Fruit fly (Drosophila melanogaster): ENCODE data around the gene tal-AA.

tal-AA gene

DNA sequence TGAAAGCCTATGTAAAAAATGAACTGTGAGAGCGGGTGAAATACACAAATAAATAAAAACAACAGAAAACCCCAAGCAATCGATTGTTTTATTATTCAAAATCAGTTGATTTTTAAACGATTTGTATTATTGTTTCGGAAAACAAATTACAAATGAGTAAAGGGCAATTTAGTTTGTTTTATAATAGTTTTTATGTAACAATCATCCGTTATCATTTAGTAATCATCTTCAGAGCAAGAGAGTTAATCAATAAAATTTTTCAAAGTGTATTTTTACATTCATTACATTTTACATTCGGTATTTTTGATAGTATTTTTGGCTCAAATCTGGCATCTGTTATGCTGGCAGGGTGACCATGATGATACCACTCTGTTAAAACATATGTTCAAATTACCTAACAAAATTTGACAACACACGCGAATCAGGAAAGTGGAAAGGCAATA lies 33.6 kb upstream of the tal-AA start, which contains the start of the genes CG42375 and CG9288 (continued):
- peak; percentile 1 for TF ChIP-seq CG3407 (GFP tag; optimal IDR thresholded peaks at IDR 0.05)
- peak; percentile 75 for TF ChIP-seq ranshi (GFP tag; IDR thresholded peaks at IDR 0.05)
- no peak for TF ChIP-seq tna (GFP tag; IDR thresholded peaks at IDR 0.05; ENCODE audit: partially characterized antibody)
- peak; percentile 56 for TF ChIP-seq jumu (GFP tag; optimal IDR thresholded peaks at IDR 0.05)
- TF ChIP-seq NfI (GFP tag; optimal IDR thresholded peaks at IDR 0.05) = no peak
- no peak for TF ChIP-seq Hr39 (optimal IDR thresholded peaks at IDR 0.05)
- no peak for TF ChIP-seq Hey (tag; optimal IDR thresholded peaks at IDR 0.05)
- TF ChIP-seq CG2116 (GFP tag; optimal IDR thresholded peaks at IDR 0.05) = peak; percentile 9
- no peak for TF ChIP-seq ab (GFP tag; optimal IDR thresholded peaks at IDR 0.05)
- peak; percentile 66 for TF ChIP-seq CG4854 (GFP tag; optimal IDR thresholded peaks at IDR 0.05)
- no peak for TF ChIP-seq Mad (GFP tag; optimal IDR thresholded peaks at IDR 0.05)
- TF ChIP-seq fd96Cb (tag; optimal IDR thresholded peaks at IDR 0.05) = peak; percentile 83
- peak; percentile 70 for TF ChIP-seq CG34422 (GFP tag; IDR thresholded peaks at IDR 0.05)
- TF ChIP-seq CG1647 (GFP tag; optimal IDR thresholded peaks at IDR 0.05) = peak; percentile 70
- TF ChIP-seq Hmr (GFP tag; optimal IDR thresholded peaks at IDR 0.05) = peak; percentile 61
- TF ChIP-seq bab2 (GFP tag; optimal IDR thresholded peaks at IDR 0.05) = peak; percentile 87
- TF ChIP-seq CG13296 (GFP tag; optimal IDR thresholded peaks at IDR 0.05) = no peak
- no peak for TF ChIP-seq pita (GFP tag; optimal IDR thresholded peaks at IDR 0.05)
- TF ChIP-seq Fer3 (tag; optimal IDR thresholded peaks at IDR 0.05) = peak; percentile 77
- TF ChIP-seq CG12942 (GFP tag; optimal IDR thresholded peaks at IDR 0.05) = no peak
- no peak for TF ChIP-seq pan (optimal IDR thresholded peaks at IDR 0.05)
- TF ChIP-seq pan (GFP tag; optimal IDR thresholded peaks at IDR 0.05 in 1 of 2, IDR thresholded peaks at IDR 0.05 in 1 of 2) = peak in 1 of 2 experiments; percentile 75
- peak; percentile 72 for TF ChIP-seq HHEX (GFP tag; optimal IDR thresholded peaks at IDR 0.05)
- peak; percentile 13 for TF ChIP-seq gsb-n (tag; optimal IDR thresholded peaks at IDR 0.05)
- peak; percentile 38 for TF ChIP-seq en (GFP tag; optimal IDR thresholded peaks at IDR 0.05)
- TF ChIP-seq pnt (GFP tag; optimal IDR thresholded peaks at IDR 0.05) = peak; percentile 79
- peak; percentile 55 for TF ChIP-seq CG2120 (GFP tag; optimal IDR thresholded peaks at IDR 0.05)
- peak; percentile 57 for TF ChIP-seq tap (tag; optimal IDR thresholded peaks at IDR 0.05)
- no peak for TF ChIP-seq chinmo (GFP tag; IDR thresholded peaks at IDR 0.05; ENCODE audit: partially characterized antibody)
- peak; percentile 67 for TF ChIP-seq CG2678 (tag; optimal IDR thresholded peaks at IDR 0.05)
- TF ChIP-seq Sry-δ (GFP tag; optimal IDR thresholded peaks at IDR 0.05) = peak; percentile 33
- peak; percentile 52 for TF ChIP-seq bcd (GFP tag; optimal IDR thresholded peaks at IDR 0.05)
- no peak for TF ChIP-seq dati (GFP tag; IDR thresholded peaks at IDR 0.05)
- TF ChIP-seq sug (tag; optimal IDR thresholded peaks at IDR 0.05) = no peak
- peak; percentile 30 for TF ChIP-seq Nf-YC (tag; optimal IDR thresholded peaks at IDR 0.05)
- TF ChIP-seq CG14710 (tag; optimal IDR thresholded peaks at IDR 0.05) = peak; percentile 86
- peak; percentile 75 for TF ChIP-seq CG15696 (tag; optimal IDR thresholded peaks at IDR 0.05)
- peak; percentile 6 for TF ChIP-seq gfzf (GFP tag; optimal IDR thresholded peaks at IDR 0.05)
- TF ChIP-seq lab (GFP tag; optimal IDR thresholded peaks at IDR 0.05) = peak; percentile 84
- peak; percentile 68 for TF ChIP-seq vvl (GFP tag; IDR thresholded peaks at IDR 0.05)
- TF ChIP-seq croc (GFP tag; conservative IDR thresholded peaks at IDR 0.05) = peak; percentile 74
- peak; percentile 47 for TF ChIP-seq gro (GFP tag; optimal IDR thresholded peaks at IDR 0.05)
- peak; percentile 38 for TF ChIP-seq CG17186 (GFP tag; optimal IDR thresholded peaks at IDR 0.05)
- no peak for TF ChIP-seq CrebB (tag; optimal IDR thresholded peaks at IDR 0.05)
- TF ChIP-seq CG11723 (GFP tag; optimal IDR thresholded peaks at IDR 0.05) = no peak
- TF ChIP-seq chif (GFP tag; optimal IDR thresholded peaks at IDR 0.05) = peak in 1 of 2 experiments; percentile 58
- TF ChIP-seq Meics (GFP tag; optimal IDR thresholded peaks at IDR 0.05) = peak; percentile 65
- TF ChIP-seq ind (GFP tag; optimal IDR thresholded peaks at IDR 0.05) = peak; percentile 63
- peak; percentile 35; the same call in 1 of the 2 replicates for TF ChIP-seq E2f2 (GFP tag; IDR thresholded peaks at IDR 0.05)
- TF ChIP-seq caup (GFP tag; optimal IDR thresholded peaks at IDR 0.05; ENCODE audit: severe bottlenecking) = peak; percentile 39
- peak; percentile 17; the same call in 1 of the 2 replicates for TF ChIP-seq CG13287 (GFP tag; IDR thresholded peaks at IDR 0.05; ENCODE audit: partially characterized antibody)
